Worm (Caenorhabditis elegans) whole organism, L2 larva: ENCODE measurements around the gene Y17G7B.3.

Source experiments
- C34F6.9 ChIP-seq: fragments of 150-350 bp; optimal IDR thresholded peaks from 2 replicates; lab custom pipeline; 2014; ENCODE audit warnings: missing biosample characterization, missing genetic modification characterization
- F13H6.1 ChIP-seq: sonication (generic microtip); optimal IDR thresholded peaks from 2 replicates; lab custom pipeline; 2016; ENCODE audit warnings: missing genetic modification characterization, missing compliant biosample characterization
- R02D3.7 ChIP-seq: fragments of 150-350 bp; optimal IDR thresholded peaks from 2 replicates; lab custom pipeline; 2014; ENCODE audit warnings: missing biosample characterization, missing genetic modification characterization
- ZK546.5 ChIP-seq: sonication (generic microtip); optimal IDR thresholded peaks from 2 replicates; lab custom pipeline; 2017; ENCODE audit warnings: missing biosample characterization, missing genetic modification characterization
- alr-1 ChIP-seq: fragments of 150-350 bp; optimal IDR thresholded peaks from 2 replicates; lab custom pipeline; 2014; ENCODE audit warnings: missing biosample characterization, missing genetic modification characterization
- aly-2 ChIP-seq: fragments of 150-350 bp; optimal IDR thresholded peaks from 2 replicates; lab custom pipeline; 2014; ENCODE audit warnings: missing biosample characterization, missing genetic modification characterization
- ama-1 ChIP-seq: fragments of 150-350 bp; optimal IDR thresholded peaks from 2 replicates; lab custom pipeline; 2018; ENCODE audit warnings: inconsistent platforms
- blmp-1 ChIP-seq: sonication (generic microtip); optimal IDR thresholded peaks from 2 replicates; lab custom pipeline; 2017; ENCODE audit warnings: missing genetic modification characterization, mild to moderate bottlenecking, missing compliant biosample characterization, antibody characterized with exemption, moderate library complexity; ENCODE audit not compliant: insufficient read depth
- ceh-16 ChIP-seq: fragments of 150-350 bp; optimal IDR thresholded peaks from 2 replicates; lab custom pipeline; 2014; ENCODE audit warnings: missing biosample characterization, missing genetic modification characterization
- ceh-82 ChIP-seq: fragments of 150-350 bp; optimal IDR thresholded peaks from 2 replicates; lab custom pipeline; 2014; ENCODE audit warnings: missing biosample characterization, missing genetic modification characterization
- crh-2 ChIP-seq: sonication (generic microtip); optimal IDR thresholded peaks from 2 replicates; lab custom pipeline; 2017; ENCODE audit warnings: missing biosample characterization, missing genetic modification characterization
- dmd-4 ChIP-seq: sonication (generic microtip); optimal IDR thresholded peaks from 2 replicates; lab custom pipeline; 2017; ENCODE audit warnings: missing biosample characterization, missing genetic modification characterization
- egl-27 ChIP-seq: sonication (generic microtip); optimal IDR thresholded peaks from 3 replicates; lab custom pipeline; 2017; ENCODE audit warnings: missing biosample characterization, missing genetic modification reagents, missing genetic modification characterization
- elt-1 ChIP-seq: fragments of 150-350 bp; optimal IDR thresholded peaks from 2 replicates; lab custom pipeline; 2014; ENCODE audit warnings: missing biosample characterization, missing genetic modification characterization
- elt-3 ChIP-seq: sonication (generic microtip); optimal IDR thresholded peaks from 2 replicates; lab custom pipeline; 2017; ENCODE audit warnings: missing biosample characterization, missing genetic modification characterization
- gmeb-1 ChIP-seq: fragments of 150-350 bp; optimal IDR thresholded peaks from 2 replicates; lab custom pipeline; 2014; ENCODE audit warnings: missing biosample characterization, missing genetic modification characterization
- lin-11 ChIP-seq: fragments of 150-350 bp; sonication (generic microtip); optimal IDR thresholded peaks from 2 replicates; lab custom pipeline; 2014; ENCODE audit warnings: missing biosample characterization, missing genetic modification characterization, inconsistent platforms, mixed read lengths
- lin-13 ChIP-seq: fragments of 150-350 bp; optimal IDR thresholded peaks from 2 replicates; lab custom pipeline; 2014; ENCODE audit warnings: missing biosample characterization, missing genetic modification reagents, missing genetic modification characterization
- lin-39 ChIP-seq: fragments of 150-350 bp; optimal IDR thresholded peaks from 2 replicates; lab custom pipeline; 2014; ENCODE audit warnings: missing biosample characterization, missing genetic modification reagents, missing genetic modification characterization
- lsy-2 ChIP-seq, 2 experiments: fragments of 150-350 bp in 1 of 2; sonication (generic microtip) in 1 of 2; optimal IDR thresholded peaks; 2 replicates each; lab custom pipeline; 2014 to 2017; ENCODE audit warnings: missing biosample characterization in 2 of 2, missing genetic modification characterization in 2 of 2
- mab-5 ChIP-seq: fragments of 150-350 bp; optimal IDR thresholded peaks from 2 replicates; lab custom pipeline; 2014; ENCODE audit warnings: missing biosample characterization, missing genetic modification characterization
- mbf-1 ChIP-seq: sonication (generic microtip); optimal IDR thresholded peaks from 2 replicates; lab custom pipeline; 2017; ENCODE audit warnings: missing biosample characterization, missing genetic modification characterization
- nhr-10 ChIP-seq: sonication (generic microtip); optimal IDR thresholded peaks from 2 replicates; lab custom pipeline; 2017; ENCODE audit warnings: missing biosample characterization, missing genetic modification characterization
- nhr-11 ChIP-seq: fragments of 150-350 bp; optimal IDR thresholded peaks from 2 replicates; lab custom pipeline; 2014; ENCODE audit warnings: missing biosample characterization, missing genetic modification characterization
- nhr-12 ChIP-seq: fragments of 150-350 bp; optimal IDR thresholded peaks from 2 replicates; lab custom pipeline; 2014; ENCODE audit warnings: missing biosample characterization, missing genetic modification characterization
- nhr-129 ChIP-seq: fragments of 150-350 bp; optimal IDR thresholded peaks from 2 replicates; lab custom pipeline; 2014; ENCODE audit warnings: missing biosample characterization, missing genetic modification characterization
- nhr-21 ChIP-seq: fragments of 150-350 bp; optimal IDR thresholded peaks from 2 replicates; lab custom pipeline; 2014; ENCODE audit warnings: missing biosample characterization, missing genetic modification characterization
- nhr-23 ChIP-seq: fragments of 150-350 bp; optimal IDR thresholded peaks from 2 replicates; lab custom pipeline; 2014; ENCODE audit warnings: missing biosample characterization, missing genetic modification reagents, missing genetic modification characterization
- nhr-237 ChIP-seq: fragments of 150-350 bp; optimal IDR thresholded peaks from 2 replicates; lab custom pipeline; 2014; ENCODE audit warnings: missing biosample characterization, missing genetic modification characterization
- nhr-25 ChIP-seq: fragments of 150-350 bp; sonication (generic microtip); optimal IDR thresholded peaks from 3 replicates; lab custom pipeline; 2014; ENCODE audit warnings: missing biosample characterization, missing genetic modification characterization
- nhr-6 ChIP-seq: fragments of 150-350 bp; optimal IDR thresholded peaks from 2 replicates; lab custom pipeline; 2014; ENCODE audit warnings: missing biosample characterization, missing genetic modification characterization
- nhr-77 ChIP-seq: fragments of 150-350 bp; optimal IDR thresholded peaks from 2 replicates; lab custom pipeline; 2014; ENCODE audit warnings: missing biosample characterization, missing genetic modification characterization
- peb-1 ChIP-seq: fragments of 150-350 bp; optimal IDR thresholded peaks from 2 replicates; lab custom pipeline; 2014; ENCODE audit warnings: missing biosample characterization, missing genetic modification characterization
- sem-4 ChIP-seq: fragments of 150-350 bp; optimal IDR thresholded peaks from 2 replicates; lab custom pipeline; 2014; ENCODE audit warnings: missing biosample characterization, missing genetic modification reagents, missing genetic modification characterization
- sma-3 ChIP-seq: sonication (generic microtip); optimal IDR thresholded peaks from 2 replicates; lab custom pipeline; 2016; ENCODE audit warnings: missing genetic modification reagents, missing genetic modification characterization, missing compliant biosample characterization
- sma-9 ChIP-seq, 2 experiments: fragments of 150-350 bp in 1 of 2; sonication (generic microtip) in 1 of 2; optimal IDR thresholded peaks; 2 replicates each; lab custom pipeline; 2014 to 2016; ENCODE audit warnings: missing genetic modification characterization in 2 of 2, mild to moderate bottlenecking in 1 of 2, missing biosample characterization in 1 of 2, missing compliant biosample characterization in 1 of 2, missing genetic modification reagents in 1 of 2, moderate library complexity in 1 of 2
- unc-39 ChIP-seq: fragments of 150-350 bp; optimal IDR thresholded peaks from 2 replicates; lab custom pipeline; 2014; ENCODE audit warnings: missing biosample characterization, missing genetic modification characterization
- unc-55 ChIP-seq: fragments of 150-350 bp; sonication (generic microtip); optimal IDR thresholded peaks from 3 replicates; lab custom pipeline; 2014; ENCODE audit warnings: missing biosample characterization, missing genetic modification reagents, missing genetic modification characterization
- unc-62 ChIP-seq: fragments of 150-350 bp; optimal IDR thresholded peaks from 2 replicates; lab custom pipeline; 2014; ENCODE audit warnings: missing biosample characterization, missing genetic modification reagents, missing genetic modification characterization
- zag-1 ChIP-seq: fragments of 150-350 bp; optimal IDR thresholded peaks from 2 replicates; lab custom pipeline; 2014; ENCODE audit warnings: missing biosample characterization, missing genetic modification characterization
- ztf-1 ChIP-seq: fragments of 200-800 bp; sonication (Bioruptor generic); conservative IDR thresholded peaks from 2 replicates; pipeline ENCODE4 v1.3.6; 2022; ENCODE audit warnings: missing genetic modification characterization, missing compliant biosample characterization
- ztf-11 ChIP-seq: sonication (generic microtip); optimal IDR thresholded peaks from 2 replicates; lab custom pipeline; 2017; ENCODE audit warnings: missing biosample characterization, missing genetic modification characterization
- ztf-4 ChIP-seq: fragments of 150-350 bp; optimal IDR thresholded peaks from 2 replicates; lab custom pipeline; 2014; ENCODE audit warnings: missing biosample characterization, missing genetic modification characterization

Y17G7B.3 gene

ce11 chrII:12028707-12029106 lies 39.9 kb downstream of the Y17G7B.3 start:
- TF ChIP-seq ztf-1 (GFP tag; lab: Robert Waterston, UW) = no peak
- no peak for TF ChIP-seq C34F6.9 (tag; lab: Kevin White, UChicago)

- no peak for TF ChIP-seq mbf-1 (tag; lab: Kevin White, UChicago)
- no peak for TF ChIP-seq unc-62 (GFP tag; lab: Kevin White, UChicago)
- no peak for TF ChIP-seq nhr-23 (tag; lab: Kevin White, UChicago)
- TF ChIP-seq lin-13 (GFP tag; lab: Kevin White, UChicago) = no peak
- no peak for TF ChIP-seq lin-11 (tag; lab: Kevin White, UChicago)
- TF ChIP-seq ztf-1 (GFP tag; lab: Robert Waterston, UW) = no peak
- no peak for TF ChIP-seq blmp-1 (tag; lab: Kevin White, UChicago)
- no peak for TF ChIP-seq ZK546.5
- no peak for TF ChIP-seq peb-1 (tag; lab: Kevin White, UChicago)
- TF ChIP-seq ceh-16 = no peak
- no peak for TF ChIP-seq nhr-6 (tag; lab: Kevin White, UChicago)
- no peak for TF ChIP-seq F13H6.1 (tag; lab: Kevin White, UChicago)
- no peak for TF ChIP-seq alr-1 (tag; lab: Kevin White, UChicago)
- no peak for TF ChIP-seq nhr-25 (tag; lab: Kevin White, UChicago)
- no peak for TF ChIP-seq lin-39 (tag; lab: Kevin White, UChicago)
- no peak for TF ChIP-seq ztf-4 (tag; lab: Kevin White, UChicago)
- no peak for TF ChIP-seq R02D3.7 (tag; lab: Kevin White, UChicago)
- no peak for TF ChIP-seq nhr-21
Observed at ce11 chrII:12036075-12036474, 47.3 kb downstream of the Y17G7B.3 start.

- peak; percentile 13 for TF ChIP-seq ama-1 (lab: Kevin White, UChicago)
- TF ChIP-seq nhr-11 (tag; lab: Kevin White, UChicago) = no peak
Observed at ce11 chrII:12036516-12036915, 47.7 kb downstream of the Y17G7B.3 start, which contains the start of gene cyn-16. Gene cyn-16 (minus strand): TSS chrII:12036742.

- TF ChIP-seq egl-27 (tag; lab: Kevin White, UChicago) (no peak), nhr-10 (tag; lab: Kevin White, UChicago) (no peak), ZK546.5 (no peak), aly-2 (tag; lab: Kevin White, UChicago) (no peak), ceh-82 (tag; lab: Kevin White, UChicago) (no peak), ceh-16 (no peak), lin-11 (tag; lab: Kevin White, UChicago) (no peak), nhr-21 (no peak), dmd-4 (tag; lab: Kevin White, UChicago) (no peak), sma-3 (GFP tag; lab: Kevin White, UChicago) (no peak)
- TF ChIP-seq, all 48 proteins: peak for 0
Observed at ce11 chrII:12039039-12039438, 50.2 kb downstream of the Y17G7B.3 start, which contains the start of gene tpi-1. Gene tpi-1 (minus strand): TSS chrII:12039139.

- TF ChIP-seq blmp-1 (tag; lab: Kevin White, UChicago) = no peak
- TF ChIP-seq nhr-25 (tag; lab: Kevin White, UChicago) = no peak
- TF ChIP-seq nhr-77 (tag; lab: Kevin White, UChicago) = no peak
- TF ChIP-seq ama-1 (lab: Kevin White, UChicago) = peak; percentile 88
- TF ChIP-seq nhr-23 (tag; lab: Kevin White, UChicago) = no peak
- no peak for TF ChIP-seq mab-5 (tag; lab: Kevin White, UChicago)
- no peak for TF ChIP-seq ztf-1 (GFP tag; lab: Robert Waterston, UW)
- TF ChIP-seq nhr-12 (tag; lab: Kevin White, UChicago) = no peak
- peak; percentile 37 for TF ChIP-seq gmeb-1 (tag; lab: Kevin White, UChicago)
- peak; percentile 6 for TF ChIP-seq zag-1 (tag; lab: Kevin White, UChicago)
- TF ChIP-seq nhr-21 = no peak
- TF ChIP-seq sma-9 (GFP tag; optimal IDR thresholded peaks at IDR 0.05; lab: Kevin White, UChicago) = peak; percentile 58
- no peak for TF ChIP-seq sma-9 (tag; optimal IDR thresholded peaks at IDR 0.05; lab: Kevin White, UChicago)
- no peak for TF ChIP-seq peb-1 (tag; lab: Kevin White, UChicago)
- no peak for TF ChIP-seq egl-27 (tag; lab: Kevin White, UChicago)
- TF ChIP-seq ceh-82 (tag; lab: Kevin White, UChicago) = no peak
- no peak for TF ChIP-seq ztf-11 (tag; lab: Kevin White, UChicago)
- no peak for TF ChIP-seq nhr-6 (tag; lab: Kevin White, UChicago)
- TF ChIP-seq unc-55 = peak; percentile 61
- no peak for TF ChIP-seq elt-3 (tag; lab: Kevin White, UChicago)
- no peak for TF ChIP-seq elt-1 (tag; lab: Kevin White, UChicago)
- peak; percentile 73 for TF ChIP-seq crh-2 (tag; lab: Kevin White, UChicago)
- TF ChIP-seq unc-62 (GFP tag; lab: Kevin White, UChicago) = no peak
- TF ChIP-seq mbf-1 (tag; lab: Kevin White, UChicago) = no peak
- TF ChIP-seq lsy-2 (tag; optimal IDR thresholded peaks at IDR 0.05; lab: Kevin White, UChicago) = peak in 1 of 2 experiments; percentile 72
- TF ChIP-seq unc-39 (tag; lab: Kevin White, UChicago) = no peak
- no peak for TF ChIP-seq lin-11 (tag; lab: Kevin White, UChicago)
- TF ChIP-seq sem-4 = peak; percentile 25
- no peak for TF ChIP-seq nhr-237
- no peak for TF ChIP-seq lin-39 (tag; lab: Kevin White, UChicago)
- TF ChIP-seq nhr-129 = peak; percentile 87
- TF ChIP-seq sma-3 (GFP tag; lab: Kevin White, UChicago) = peak; percentile 28
- peak; percentile 52 for TF ChIP-seq F13H6.1 (tag; lab: Kevin White, UChicago)
- no peak for TF ChIP-seq nhr-10 (tag; lab: Kevin White, UChicago)
Observed at ce11 chrII:12040167-12040566, 51.3 kb downstream of the Y17G7B.3 start.
